Worm (Caenorhabditis elegans) whole organism, L4/young adult: ENCODE measurements around the gene dsb-2.

ENCODE experiments used
- W03F9.2 ChIP-seq: fragments of 150-350 bp; optimal IDR thresholded peaks from 2 replicates; lab custom pipeline; 2014; ENCODE audit warnings: missing biosample characterization, missing genetic modification characterization
- dao-5 ChIP-seq: sonication (generic microtip); optimal IDR thresholded peaks from 2 replicates; lab custom pipeline; 2016; ENCODE audit warnings: missing genotype, missing genetic modification characterization, moderate library complexity, missing compliant biosample characterization
- him-1 ChIP-seq: sonication (generic microtip); optimal IDR thresholded peaks from 2 replicates; lab custom pipeline; 2016; ENCODE audit warnings: missing genotype, missing genetic modification reagents, missing genetic modification characterization, missing compliant biosample characterization

DNA sequence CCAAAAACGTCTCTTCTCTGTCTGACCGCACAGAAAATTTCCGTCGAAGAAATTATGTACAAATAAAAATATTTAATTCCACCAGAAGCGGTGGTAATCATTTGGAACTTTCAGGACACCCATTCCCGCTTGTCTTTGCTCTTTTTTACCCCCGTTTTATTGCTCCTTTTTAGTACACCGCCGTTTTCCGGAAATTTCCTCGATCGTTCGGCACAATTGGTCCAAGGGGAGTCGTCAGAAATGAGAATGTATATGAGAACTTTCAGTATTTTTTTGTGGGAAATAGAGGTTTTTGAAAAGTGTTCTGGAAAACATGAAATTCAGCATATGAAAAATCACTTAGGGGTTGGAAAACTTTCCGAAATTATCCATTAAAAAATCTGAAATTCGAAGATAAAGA is 30.1 kb upstream of the dsb-2 start:
- TF ChIP-seq dao-5 (tag; lab: Kevin White, UChicago), result no peak
- TF ChIP-seq W03F9.2, result no peak
- no peak for TF ChIP-seq him-1
